Fruit fly (Drosophila melanogaster): Measurements from ENCODE around the gene Eip74EF.

The Eip74EF gene

DNA sequence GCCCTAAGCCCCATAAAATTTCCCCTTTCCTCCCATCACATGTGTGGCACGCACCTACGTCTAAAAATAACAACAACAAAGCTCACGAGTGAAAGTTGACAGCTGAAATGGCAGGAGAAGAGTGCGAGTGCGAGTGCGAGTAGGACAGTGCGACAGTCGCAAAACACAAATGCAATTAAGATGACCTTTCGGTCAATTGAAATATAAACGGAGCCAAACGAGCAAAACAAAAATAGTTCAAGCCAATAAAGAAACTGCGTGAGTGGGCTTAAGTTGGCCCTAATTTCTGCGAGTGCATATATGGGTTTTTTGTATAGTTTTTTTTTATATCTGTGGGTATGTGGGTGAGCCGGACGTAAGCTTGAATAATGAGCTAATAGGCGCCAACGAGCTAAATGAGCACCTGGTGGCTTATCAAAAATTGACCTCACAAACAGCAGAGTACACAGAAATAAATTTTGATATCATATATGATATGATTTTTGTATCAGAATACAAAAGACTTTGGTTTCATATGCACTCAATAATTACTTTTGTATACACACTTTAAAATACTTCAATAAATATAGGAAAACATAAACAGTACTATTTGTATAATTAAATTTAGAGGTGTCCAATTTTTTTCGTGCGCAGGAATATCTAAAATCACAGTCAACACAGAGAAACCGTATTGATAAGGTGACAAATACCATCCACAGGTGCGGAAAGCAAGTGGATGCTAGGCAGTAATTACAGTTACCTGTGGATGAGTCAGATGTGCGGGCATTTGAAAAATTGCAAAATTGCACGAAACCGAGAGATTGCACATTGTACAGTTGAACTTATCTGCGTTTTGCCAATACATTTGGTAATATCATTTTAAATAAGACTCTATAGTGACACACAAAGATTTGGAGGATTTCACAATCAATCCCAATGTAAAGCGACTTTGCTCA, 32.9 kb upstream of the Eip74EF start (continued):
- TF ChIP-seq tgo (GFP tag; IDR thresholded peaks at IDR 0.05) (no peak), CG14050 (GFP tag; IDR thresholded peaks at IDR 0.05) (no peak), yki (optimal IDR thresholded peaks at IDR 0.05) (no peak), CG16779 (GFP tag; IDR thresholded peaks at IDR 0.05) (no peak), esg (GFP tag; conservative IDR thresholded peaks at IDR 0.05) (no peak; the same call in 1 of the 2 replicates), CG18764 (GFP tag; optimal IDR thresholded peaks at IDR 0.05) (no peak), E2f2 (GFP tag; IDR thresholded peaks at IDR 0.05) (peak; percentile 22; the same call in 1 of the 2 replicates), sima (GFP tag; optimal IDR thresholded peaks at IDR 0.05) (no peak), corto (GFP tag; optimal IDR thresholded peaks at IDR 0.05) (no peak), CG2129 (GFP tag; IDR thresholded peaks at IDR 0.05; ENCODE audit: partially characterized antibody) (no peak), ems (GFP tag; optimal IDR thresholded peaks at IDR 0.05) (no peak), tll (GFP tag; optimal IDR thresholded peaks at IDR 0.05) (no peak), sens-2 (GFP tag; IDR thresholded peaks at IDR 0.05) (peak; percentile 58; the same call in 1 of the 2 replicates), Mes4 (GFP tag; optimal IDR thresholded peaks at IDR 0.05) (no peak), gsb-n (tag; optimal IDR thresholded peaks at IDR 0.05) (no peak), Sox102F (GFP tag; optimal IDR thresholded peaks at IDR 0.05) (peak; percentile 34), da (GFP tag; optimal IDR thresholded peaks at IDR 0.05) (no peak), CG34224 (GFP tag; IDR thresholded peaks at IDR 0.05; ENCODE audit: partially characterized antibody) (no peak), Awh (GFP tag; IDR thresholded peaks at IDR 0.05) (peak; percentile 44; the same call in 1 of the 2 replicates), ci (GFP tag; IDR thresholded peaks at IDR 0.05) (peak; percentile 81; the same call in 2 of the 3 replicates), Hsf (GFP tag; optimal IDR thresholded peaks at IDR 0.05) (no peak), CG17612 (GFP tag; IDR thresholded peaks at IDR 0.05) (no peak), CG6813 (GFP tag; optimal IDR thresholded peaks at IDR 0.05) (no peak), CG1233 (GFP tag; optimal IDR thresholded peaks at IDR 0.05) (peak; percentile 19), Mad (GFP tag; optimal IDR thresholded peaks at IDR 0.05) (no peak), CG7928 (GFP tag; optimal IDR thresholded peaks at IDR 0.05) (no peak), HmgZ (tag; optimal IDR thresholded peaks at IDR 0.05) (no peak), CG10979 (tag; optimal IDR thresholded peaks at IDR 0.05) (no peak), bowl (GFP tag; IDR thresholded peaks at IDR 0.05) (no peak), Atf6 (GFP tag; IDR thresholded peaks at IDR 0.05) (0 out of 2 replicates have a peak, but pooled peaks have one; percentile 21), CG4404 (GFP tag; IDR thresholded peaks at IDR 0.05) (no peak), Lhr (GFP tag; optimal IDR thresholded peaks at IDR 0.05) (no peak), CG1832 (GFP tag; optimal IDR thresholded peaks at IDR 0.05) (no peak), CG12744 (GFP tag; optimal IDR thresholded peaks at IDR 0.05) (no peak), CG13123 (GFP tag; optimal IDR thresholded peaks at IDR 0.05) (no peak), CG8478 (optimal IDR thresholded peaks at IDR 0.05) (no peak), CG18619 (GFP tag; optimal IDR thresholded peaks at IDR 0.05) (no peak), vnd (GFP tag; IDR thresholded peaks at IDR 0.05; ENCODE audit: partially characterized antibody) (no peak), CG4617 (GFP tag; optimal IDR thresholded peaks at IDR 0.05; ENCODE audit: borderline replicate concordance) (no peak), Doc3 (GFP tag; IDR thresholded peaks at IDR 0.05; ENCODE audit: partially characterized antibody) (no peak), peb (GFP tag; IDR thresholded peaks at IDR 0.05) (no peak), CG15696 (tag; optimal IDR thresholded peaks at IDR 0.05) (no peak), CG15514 (GFP tag; optimal IDR thresholded peaks at IDR 0.05) (no peak), hth (optimal IDR thresholded peaks at IDR 0.05) (no peak), dan (GFP tag; IDR thresholded peaks at IDR 0.05) (no peak)
